Worm (Caenorhabditis elegans) whole organism, late embryonic: ENCODE results near the gene Y38E10A.9.

ENCODE experiments used
- ceh-14 ChIP-seq: sonication (generic microtip); optimal IDR thresholded peaks from 2 replicates; lab custom pipeline; 2016; ENCODE audit warnings: missing genotype, missing genetic modification characterization, missing compliant biosample characterization
- ceh-22 ChIP-seq: sonication (generic microtip); optimal IDR thresholded peaks from 2 replicates; lab custom pipeline; 2017; ENCODE audit warnings: missing biosample characterization, missing genetic modification characterization
- ceh-34 ChIP-seq: sonication (generic microtip); optimal IDR thresholded peaks from 2 replicates; lab custom pipeline; 2016; ENCODE audit warnings: mild to moderate bottlenecking, missing genetic modification characterization, missing compliant biosample characterization
- hlh-30 ChIP-seq: sonication (generic microtip); optimal IDR thresholded peaks from 2 replicates; lab custom pipeline; 2017; ENCODE audit warnings: antibody characterized with exemption, missing genetic modification characterization, missing compliant biosample characterization; ENCODE audit not compliant: insufficient read depth
- nfya-1 ChIP-seq: sonication (generic microtip); optimal IDR thresholded peaks from 2 replicates; lab custom pipeline; 2017; ENCODE audit warnings: missing genetic modification characterization, mild to moderate bottlenecking, missing compliant biosample characterization, antibody characterized with exemption, moderate library complexity
- nhr-11 ChIP-seq: fragments of 150-350 bp; optimal IDR thresholded peaks from 2 replicates; lab custom pipeline; 2014; ENCODE audit warnings: missing biosample characterization, missing genetic modification characterization
- pha-4 ChIP-seq: fragments of 150-350 bp; optimal IDR thresholded peaks from 2 replicates; lab custom pipeline; 2018; ENCODE audit warnings: missing biosample characterization, missing genetic modification reagents, missing genetic modification characterization
- zip-5 ChIP-seq: sonication (generic microtip); optimal IDR thresholded peaks from 2 replicates; lab custom pipeline; 2016; ENCODE audit warnings: missing genetic modification characterization, missing compliant biosample characterization

DNA sequence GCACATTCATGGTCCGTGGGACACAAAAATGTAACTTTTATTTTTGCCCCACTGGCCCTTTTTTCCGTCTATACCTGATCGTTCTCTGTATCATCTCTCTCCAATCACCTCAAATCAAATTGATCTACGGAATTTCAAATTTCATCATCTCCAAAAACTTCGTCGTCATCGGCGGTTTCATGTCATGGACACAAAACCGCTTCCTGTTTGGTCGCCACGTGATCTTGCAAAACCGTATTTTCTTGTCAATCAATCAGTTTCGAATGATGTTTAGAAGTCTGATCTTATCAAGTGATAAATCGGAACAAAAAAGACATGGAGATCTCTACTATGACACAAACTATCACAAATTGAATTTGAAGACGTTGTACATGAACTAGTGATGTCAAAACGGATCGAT is 16.9 kb downstream of the Y38E10A.9 start:
- no peak for TF ChIP-seq ceh-22 (tag; lab: Kevin White, UChicago)
- TF ChIP-seq nfya-1 (tag; lab: Kevin White, UChicago) = no peak
- no peak for TF ChIP-seq nhr-11 (tag; lab: Kevin White, UChicago)
- TF ChIP-seq ceh-14 (tag; lab: Kevin White, UChicago) = no peak
- TF ChIP-seq pha-4 (tag; lab: Kevin White, UChicago) = no peak
- TF ChIP-seq hlh-30 = no peak
- TF ChIP-seq ceh-34 (tag; lab: Kevin White, UChicago) = no peak
- no peak for TF ChIP-seq zip-5 (tag; lab: Kevin White, UChicago)
